Worm (Caenorhabditis elegans) whole organism, young adult: ENCODE measurements around the gene srz-6.

Source experiments
- F52B5.7 ChIP-seq: sonication (generic microtip); optimal IDR thresholded peaks from 2 replicates; lab custom pipeline; 2016; ENCODE audit warnings: mild to moderate bottlenecking, missing genetic modification characterization, missing compliant biosample characterization
- cebp-1 ChIP-seq, 2 experiments: fragments of 200-800 bp in 1 of 2; sonication (Bioruptor generic) in 1 of 2; sonication (generic microtip) in 1 of 2; IDR thresholded peaks in 1 of 2; optimal IDR thresholded peaks in 1 of 2; 2 replicates each; pipeline versions ENCODE4 v1.3.6 to Lab custom; 2017 to 2022; ENCODE audit warnings: missing compliant biosample characterization in 2 of 2, missing genetic modification characterization in 2 of 2, mild to moderate bottlenecking in 1 of 2, missing genetic modification reagents in 1 of 2, moderate library complexity in 1 of 2
- madf-3 ChIP-seq: fragments of 200-800 bp; sonication (Bioruptor generic); IDR thresholded peaks from 2 replicates; pipeline ENCODE4 v1.3.6; 2022; ENCODE audit warnings: missing genetic modification reagents, missing genetic modification characterization, missing compliant biosample characterization

- TF ChIP-seq cebp-1 (GFP tag; IDR thresholded peaks at IDR 0.05; lab: Robert Waterston, UW) (no peak), cebp-1 (tag; optimal IDR thresholded peaks at IDR 0.05; lab: Kevin White, UChicago) (no peak), madf-3 (no peak), F52B5.7 (tag; lab: Kevin White, UChicago) (no peak)
Measured at ce11 chrII:12511866-12512265, 19.8 kb downstream of the srz-6 start, which contains the start of gene srh-73.
